ENCODE assay signal across 1 fruit fly cellular context in the genomic region with DNA sequence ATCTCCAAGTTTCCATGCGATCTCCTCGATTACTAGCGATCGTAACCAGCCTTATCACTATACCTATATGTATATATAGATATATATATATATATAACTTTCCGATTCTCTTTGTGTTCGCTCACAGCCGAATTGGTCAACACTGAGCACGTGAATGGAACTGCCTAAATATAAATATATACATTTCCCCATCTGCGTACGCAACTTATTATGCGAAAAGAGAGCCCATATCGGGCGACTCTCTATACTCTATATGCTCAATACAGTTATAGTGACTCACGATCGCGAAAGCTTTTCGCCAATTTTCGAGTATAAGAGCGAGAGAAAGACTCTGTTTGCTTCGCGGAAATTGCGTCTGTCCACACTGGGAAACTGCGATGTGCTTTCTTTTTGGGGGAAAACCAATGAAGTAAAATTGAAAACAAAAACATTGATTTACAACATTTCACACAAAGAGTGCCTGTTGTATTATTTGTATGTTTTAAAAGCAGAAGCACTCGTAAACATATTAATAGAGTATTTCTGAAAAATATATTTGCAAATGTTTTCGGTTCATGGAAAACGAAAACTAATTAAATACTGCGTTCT.
TF ChIP-seq lines count a peak whose summit lies in the region.

No protein-coding gene starts in this region.

TF ChIP-seq in whole organism, adult, 20 proteins besides CTCF, POLR2A, EP300 and RAD21 (continued from another document):
- no peak for TF ChIP-seq CG7045 (GFP tag; optimal IDR thresholded peaks at IDR 0.05; lab: Kevin White, UChicago)
TF ChIP-seq in whole organism, adult: peak in this region for 5.
